Fruit fly (Drosophila melanogaster) whole organism, embryonic: ENCODE measurements around the gene unc-119.

Experiments used
- C15 ChIP-seq: fragments of 200-800 bp; sonication (Bioruptor generic); IDR thresholded peaks from 3 replicates; pipeline ENCODE4 v1.3.6; 2022; ENCODE audit warnings: missing biosample characterization, missing genetic modification characterization
- CG10321 ChIP-seq: fragments of 200-800 bp; sonication (Bioruptor generic); IDR thresholded peaks from 2 replicates; pipeline ENCODE4 v1.3.6; 2022; ENCODE audit warnings: missing biosample characterization, missing genetic modification characterization
- CG10462 ChIP-seq: fragments of 200-800 bp; sonication (Bioruptor generic); optimal IDR thresholded peaks from 2 replicates; lab custom pipeline; 2016; ENCODE audit warnings: missing biosample characterization, missing genetic modification characterization
- CG12299 ChIP-seq: fragments of 200-800 bp; sonication (Bioruptor generic); optimal IDR thresholded peaks from 2 replicates; lab custom pipeline; 2018; ENCODE audit warnings: missing biosample characterization, mild to moderate bottlenecking, missing genetic modification characterization
- CG12391 ChIP-seq: fragments of 200-800 bp; sonication (Bioruptor generic); optimal IDR thresholded peaks from 3 replicates; lab custom pipeline; 2018; ENCODE audit warnings: missing biosample characterization, mild to moderate bottlenecking, missing genetic modification characterization, moderate library complexity
- CG12769 ChIP-seq: fragments of 200-800 bp; sonication (Bioruptor generic); optimal IDR thresholded peaks from 2 replicates; lab custom pipeline; 2019; ENCODE audit warnings: missing biosample characterization, mild to moderate bottlenecking, missing genetic modification characterization, moderate library complexity
- CG13894 ChIP-seq: fragments of 200-800 bp; sonication (Bioruptor generic); optimal IDR thresholded peaks from 3 replicates; lab custom pipeline; 2018; ENCODE audit warnings: missing biosample characterization, mild to moderate bottlenecking, missing genetic modification characterization, moderate library complexity
- CG2199 ChIP-seq: fragments of 200-800 bp; sonication (Bioruptor generic); IDR thresholded peaks from 3 replicates; pipeline ENCODE4 v1.3.6; 2022; ENCODE audit warnings: missing biosample characterization, missing genetic modification characterization
- CG3281 ChIP-seq: fragments of 200-800 bp; sonication (Bioruptor generic); optimal IDR thresholded peaks from 3 replicates; lab custom pipeline; 2017; ENCODE audit warnings: missing biosample characterization, mild to moderate bottlenecking, missing genetic modification characterization
- CG34224 ChIP-seq: fragments of 200-800 bp; sonication (Bioruptor generic); IDR thresholded peaks from 3 replicates; pipeline ENCODE4 v1.3.6; 2022; ENCODE audit warnings: missing biosample characterization, missing genetic modification characterization; ENCODE audit not compliant: partially characterized antibody
- CG3726 ChIP-seq: fragments of 200-800 bp; sonication (Bioruptor generic); IDR thresholded peaks from 3 replicates; pipeline ENCODE4, ENCODE4 v1.3.6; 2022; ENCODE audit warnings: missing biosample characterization, missing genetic modification characterization
- CG4424 ChIP-seq: fragments of 200-800 bp; sonication (Bioruptor generic); optimal IDR thresholded peaks from 3 replicates; lab custom pipeline; 2016; ENCODE audit warnings: missing biosample characterization, missing genetic modification characterization
- CG5245 ChIP-seq: fragments of 200-800 bp; sonication (Bioruptor generic); optimal IDR thresholded peaks from 3 replicates; lab custom pipeline; 2016; ENCODE audit warnings: missing biosample characterization, missing genetic modification characterization
- CG6254 ChIP-seq: fragments of 200-800 bp; sonication (Bioruptor generic); optimal IDR thresholded peaks from 3 replicates; lab custom pipeline; 2017; ENCODE audit warnings: mild to moderate bottlenecking, missing biosample characterization, missing genetic modification reagents, missing genetic modification characterization
- CG7839 ChIP-seq: fragments of 200-800 bp; sonication (Bioruptor generic); optimal IDR thresholded peaks from 3 replicates; lab custom pipeline; 2018; ENCODE audit warnings: missing biosample characterization, mild to moderate bottlenecking, missing genetic modification characterization, moderate library complexity
- CG7928 ChIP-seq: fragments of 200-800 bp; sonication (Bioruptor generic); optimal IDR thresholded peaks from 2 replicates; lab custom pipeline; 2017; ENCODE audit warnings: missing biosample characterization, mild to moderate bottlenecking, missing genetic modification characterization
- CG8924 ChIP-seq: fragments of 200-800 bp; optimal IDR thresholded peaks from 3 replicates; lab custom pipeline; 2019; ENCODE audit warnings: missing biosample characterization, mild to moderate bottlenecking, missing genetic modification characterization, moderate library complexity
- CTCF ChIP-seq: fragments of 200-800 bp; sonication (Bioruptor generic); optimal IDR thresholded peaks from 2 replicates; lab custom pipeline; 2017; ENCODE audit warnings: missing biosample characterization, mild to moderate bottlenecking, missing genetic modification characterization, moderate library complexity
- D ChIP-seq, 2 experiments: fragments of 200-800 bp in 1 of 2; fragments of >200 bp in 1 of 2; sonication (Bioruptor generic) in 1 of 2; optimal IDR thresholded peaks; 2 replicates in 1 of 2; 3 replicates in 1 of 2; lab custom pipeline; 2017; ENCODE audit warnings: mild to moderate bottlenecking in 1 of 2, missing biosample characterization in 1 of 2, missing genetic modification characterization in 1 of 2, missing genetic modification reagents in 1 of 2
- Drgx ChIP-seq: fragments of 200-800 bp; sonication (Bioruptor generic); IDR thresholded peaks from 2 replicates; pipeline ENCODE4 v1.3.6; 2022; ENCODE audit warnings: missing biosample characterization, missing genetic modification characterization
- Ets65A ChIP-seq: fragments of 200-800 bp; sonication (Bioruptor generic); peaks from one replicate; lab custom pipeline; 2016; ENCODE audit warnings: missing biosample characterization, missing genetic modification characterization
- H2.0 ChIP-seq: fragments of 200-800 bp; sonication (Bioruptor generic); IDR thresholded peaks from 2 replicates; pipeline ENCODE4 v1.3.6; 2022; ENCODE audit warnings: missing biosample characterization, missing genetic modification characterization
- Hmr ChIP-seq: fragments of 200-800 bp; sonication (Bioruptor generic); optimal IDR thresholded peaks from 3 replicates; lab custom pipeline; 2017; ENCODE audit warnings: mild to moderate bottlenecking, missing biosample characterization, missing genetic modification reagents, missing genetic modification characterization
- Hmx ChIP-seq: fragments of 200-800 bp; sonication (Bioruptor generic); optimal IDR thresholded peaks from 2 replicates; lab custom pipeline; 2016; ENCODE audit warnings: missing biosample characterization, missing genetic modification characterization
- MESR4 ChIP-seq: fragments of 200-800 bp; sonication (Bioruptor generic); optimal IDR thresholded peaks from 2 replicates; lab custom pipeline; 2018; ENCODE audit warnings: missing biosample characterization, mild to moderate bottlenecking, missing genetic modification characterization, moderate library complexity
- Myb ChIP-seq: fragments of 200-800 bp; sonication (Bioruptor generic); optimal IDR thresholded peaks from 2 replicates; lab custom pipeline; 2016; ENCODE audit warnings: missing biosample characterization, missing genetic modification characterization
- Neu2 ChIP-seq: fragments of 200-800 bp; sonication (Bioruptor generic); optimal IDR thresholded peaks from 3 replicates; lab custom pipeline; 2016; ENCODE audit warnings: missing biosample characterization, missing genetic modification characterization, borderline replicate concordance
- Oli ChIP-seq: fragments of 200-800 bp; sonication (Bioruptor generic); optimal IDR thresholded peaks from 2 replicates; lab custom pipeline; 2018; ENCODE audit warnings: missing biosample characterization, mild to moderate bottlenecking, missing genetic modification characterization, moderate library complexity
- Sry-β ChIP-seq: fragments of 200-800 bp; sonication (Bioruptor generic); optimal IDR thresholded peaks from 2 replicates; lab custom pipeline; 2018; ENCODE audit warnings: missing biosample characterization, mild to moderate bottlenecking, missing genetic modification characterization, moderate library complexity
- Sry-δ ChIP-seq: fragments of 200-800 bp; sonication (Bioruptor generic); optimal IDR thresholded peaks from 2 replicates; lab custom pipeline; 2016; ENCODE audit warnings: missing biosample characterization, missing genetic modification characterization
- Xrp1 ChIP-seq: fragments of 200-800 bp; sonication (Bioruptor generic); IDR thresholded peaks from 2 replicates; pipeline ENCODE4 v1.3.6; 2022; ENCODE audit warnings: missing biosample characterization, missing genetic modification characterization
- al ChIP-seq: fragments of 200-800 bp; sonication (Bioruptor generic); IDR thresholded peaks from 2 replicates; pipeline ENCODE4 v1.3.6; 2022; ENCODE audit warnings: missing biosample characterization, missing genetic modification characterization
- fd64A ChIP-seq: fragments of 200-800 bp; sonication (Bioruptor generic); optimal IDR thresholded peaks from 3 replicates; lab custom pipeline; 2018; ENCODE audit warnings: missing biosample characterization, mild to moderate bottlenecking, missing genetic modification characterization
- ftz-f1 ChIP-seq: fragments of 200-800 bp; sonication (Bioruptor generic); optimal IDR thresholded peaks from 2 replicates; lab custom pipeline; 2016; ENCODE audit warnings: missing biosample characterization, missing genetic modification characterization
- gcm ChIP-seq: fragments of 200-800 bp; sonication (Bioruptor generic); optimal IDR thresholded peaks from 2 replicates; lab custom pipeline; 2019; ENCODE audit warnings: missing biosample characterization, mild to moderate bottlenecking, missing genetic modification characterization, moderate library complexity
- grau ChIP-seq: fragments of 200-800 bp; optimal IDR thresholded peaks from 3 replicates; lab custom pipeline; 2019; ENCODE audit warnings: missing biosample characterization, mild to moderate bottlenecking, missing genetic modification characterization, moderate library complexity
- grn ChIP-seq: fragments of 200-800 bp; sonication (Bioruptor generic); optimal IDR thresholded peaks from 3 replicates; lab custom pipeline; 2017; ENCODE audit warnings: missing biosample characterization, missing genetic modification characterization
- lmd ChIP-seq: fragments of 200-800 bp; sonication (Bioruptor generic); IDR thresholded peaks from 2 replicates; pipeline ENCODE4 v1.3.6; 2022; ENCODE audit warnings: missing biosample characterization, missing genetic modification characterization
- luna ChIP-seq: fragments of 200-800 bp; sonication (Bioruptor generic); optimal IDR thresholded peaks from 2 replicates; lab custom pipeline; 2016; ENCODE audit warnings: missing biosample characterization, missing genetic modification characterization
- mirr ChIP-seq: fragments of 200-800 bp; sonication (Bioruptor generic); optimal IDR thresholded peaks from 3 replicates; lab custom pipeline; 2018; ENCODE audit warnings: missing biosample characterization, mild to moderate bottlenecking, missing genetic modification characterization
- nau ChIP-seq: fragments of 200-800 bp; sonication (Bioruptor generic); optimal IDR thresholded peaks from 3 replicates; lab custom pipeline; 2017; ENCODE audit warnings: missing biosample characterization, mild to moderate bottlenecking, missing genetic modification characterization, missing genetic modification reagents
- pros ChIP-seq: fragments of 200-800 bp; sonication (Bioruptor generic); optimal IDR thresholded peaks from 3 replicates; lab custom pipeline; 2019; ENCODE audit warnings: missing biosample characterization, mild to moderate bottlenecking, missing genetic modification characterization, moderate library complexity
- scrt ChIP-seq: fragments of 200-800 bp; sonication (Bioruptor generic); optimal IDR thresholded peaks from 2 replicates; lab custom pipeline; 2018; ENCODE audit warnings: missing biosample characterization, mild to moderate bottlenecking, missing genetic modification characterization, moderate library complexity
- tgo ChIP-seq: fragments of 200-800 bp; sonication (Bioruptor generic); IDR thresholded peaks from 3 replicates; pipeline ENCODE4 v1.3.6; 2022; ENCODE audit warnings: missing biosample characterization, missing genetic modification characterization
- tll ChIP-seq, 2 experiments: fragments of 200-800 bp in 1 of 2; fragments of >200 bp in 1 of 2; sonication (Bioruptor generic) in 1 of 2; optimal IDR thresholded peaks; 2 replicates each; lab custom pipeline; 2017 to 2019; ENCODE audit warnings: missing biosample characterization in 2 of 2, missing genetic modification characterization in 2 of 2, mild to moderate bottlenecking in 1 of 2, moderate library complexity in 1 of 2
- trem ChIP-seq: fragments of 200-800 bp; optimal IDR thresholded peaks from 3 replicates; lab custom pipeline; 2019; ENCODE audit warnings: missing biosample characterization, mild to moderate bottlenecking, missing genetic modification characterization, moderate library complexity
- usp ChIP-seq: fragments of >200 bp; optimal IDR thresholded peaks from 2 replicates; lab custom pipeline; 2017; ENCODE audit warnings: missing biosample characterization, missing genetic modification characterization
- zen2 ChIP-seq: fragments of 200-800 bp; sonication (Bioruptor generic); IDR thresholded peaks from 3 replicates; pipeline ENCODE4 v1.3.6; 2022; ENCODE audit warnings: missing biosample characterization, missing genetic modification characterization; ENCODE audit not compliant: partially characterized antibody
- zfh1 ChIP-seq: fragments of 200-800 bp; sonication (Bioruptor generic); IDR thresholded peaks from 3 replicates; pipeline ENCODE4 v1.3.6; 2022; ENCODE audit warnings: missing biosample characterization, missing genetic modification characterization
- zfh2 ChIP-seq: fragments of 200-800 bp; sonication (Bioruptor generic); optimal IDR thresholded peaks from 2 replicates; lab custom pipeline; 2016; ENCODE audit warnings: missing biosample characterization, missing genetic modification characterization

Gene unc-119

dm6 chrX:7307478-7308200 lies 16.5 kb upstream of the unc-119 start, which contains the start of gene brk (continued):
- peak; percentile 70 for TF ChIP-seq pros
- TF ChIP-seq H2.0, result no peak
- TF ChIP-seq CG10462 (GFP tag; lab: Kevin White, UChicago), result no peak
- TF ChIP-seq CG13894 (tag; lab: Kevin White, UChicago), result no peak
- no peak for TF ChIP-seq lmd
- TF ChIP-seq trem (tag; lab: Kevin White, UChicago), result no peak
- no peak for TF ChIP-seq CG8924 (tag; lab: Kevin White, UChicago)
- TF ChIP-seq CG12769 (tag; lab: Kevin White, UChicago), result peak; percentile 90
- no peak for TF ChIP-seq CG12299
- TF ChIP-seq Myb (GFP tag; lab: Kevin White, UChicago), result no peak
- no peak for TF ChIP-seq CG5245 (GFP tag; lab: Kevin White, UChicago)
- TF ChIP-seq mirr (GFP tag; lab: Kevin White, UChicago), result peak; percentile 61
- no peak for TF ChIP-seq CG7928 (GFP tag; lab: Kevin White, UChicago)
- peak; percentile 86 for TF ChIP-seq D (optimal IDR thresholded peaks at IDR 0.05; lab: Kevin White, UChicago)
- TF ChIP-seq D (GFP tag; optimal IDR thresholded peaks at IDR 0.05; lab: Kevin White, UChicago), result no peak
- peak; percentile 80 for TF ChIP-seq CG10321
- no peak for TF ChIP-seq CTCF (GFP tag; lab: Kevin White, UChicago)
- 0 out of 3 replicates have a peak, but pooled peaks have one; percentile 23 for TF ChIP-seq zfh1
- TF ChIP-seq CG2199 (GFP tag; lab: Robert Waterston, UW), result no peak
- TF ChIP-seq C15 (GFP tag; lab: Robert Waterston, UW), result no peak
- TF ChIP-seq zfh2, result no peak
- no peak for TF ChIP-seq Hmr (GFP tag; lab: Kevin White, UChicago)
- TF ChIP-seq Neu2 (GFP tag; lab: Kevin White, UChicago), result no peak
- TF ChIP-seq grn (GFP tag; lab: Kevin White, UChicago), result no peak
- TF ChIP-seq CG6254, result no peak
- TF ChIP-seq scrt (GFP tag; lab: Kevin White, UChicago), result no peak
- no peak for TF ChIP-seq Sry-δ (GFP tag; lab: Kevin White, UChicago)
- TF ChIP-seq CG34224 (GFP tag; lab: Robert Waterston, UW), result peak; percentile 53; the same call in 1 of the 3 replicates
- TF ChIP-seq gcm, result no peak
- 0 out of 3 replicates have a peak, but pooled peaks have one; percentile 36 for TF ChIP-seq zen2 (GFP tag; lab: Robert Waterston, UW)
- TF ChIP-seq CG4424 (GFP tag; lab: Kevin White, UChicago), result no peak
- no peak for TF ChIP-seq usp (GFP tag; lab: Kevin White, UChicago)
- no peak for TF ChIP-seq grau
- no peak for TF ChIP-seq CG12391 (tag; lab: Kevin White, UChicago)
- no peak for TF ChIP-seq Sry-β
- TF ChIP-seq luna (GFP tag; lab: Kevin White, UChicago), result no peak
- TF ChIP-seq CG7839 (tag; lab: Kevin White, UChicago), result no peak
- no peak for TF ChIP-seq CG3281
- no peak for TF ChIP-seq CG3726 (GFP tag; lab: Robert Waterston, UW)
- TF ChIP-seq fd64A (GFP tag; lab: Kevin White, UChicago), result no peak
- TF ChIP-seq nau (GFP tag; lab: Kevin White, UChicago), result no peak
- TF ChIP-seq Ets65A (GFP tag; lab: Kevin White, UChicago), result no peak
- no peak for TF ChIP-seq tgo
- TF ChIP-seq ftz-f1, result peak; percentile 37
- TF ChIP-seq Xrp1 (GFP tag; lab: Robert Waterston, UW), result no peak
- TF ChIP-seq al (GFP tag; lab: Robert Waterston, UW), result no peak
- TF ChIP-seq Hmx (GFP tag; lab: Kevin White, UChicago), result no peak
- peak; percentile 40 for TF ChIP-seq Drgx (GFP tag; lab: Robert Waterston, UW)
- no peak for TF ChIP-seq tll (GFP tag; optimal IDR thresholded peaks at IDR 0.05; lab: Kevin White, UChicago)
- no peak for TF ChIP-seq Oli (tag; lab: Kevin White, UChicago)
- TF ChIP-seq MESR4, result no peak
